Worm (Caenorhabditis elegans) whole organism, late embryonic: ENCODE data around the gene R04B5.6.
A peak's percentile ranks its signal among the peaks of the same experiment; 100 is the strongest.

ENCODE experiments used
- C38D4.7 ChIP-seq: fragments of 200-800 bp; sonication (Bioruptor generic); optimal IDR thresholded peaks from 2 replicates; lab custom pipeline; 2018; ENCODE audit warnings: mild to moderate bottlenecking, missing genetic modification characterization, moderate library complexity, missing compliant biosample characterization
- K09A11.1 ChIP-seq: sonication (generic microtip); optimal IDR thresholded peaks from 2 replicates; lab custom pipeline; 2017; ENCODE audit warnings: antibody characterized with exemption, mild to moderate bottlenecking, missing genetic modification characterization, missing compliant biosample characterization; ENCODE audit not compliant: insufficient read depth
- Y22D7AL.16 ChIP-seq: sonication (generic microtip); optimal IDR thresholded peaks from 2 replicates; lab custom pipeline; 2016; ENCODE audit warnings: missing genetic modification characterization, missing compliant biosample characterization
- ahr-1 ChIP-seq: sonication (generic microtip); optimal IDR thresholded peaks from 2 replicates; lab custom pipeline; 2016; ENCODE audit warnings: missing genetic modification characterization, missing compliant biosample characterization
- ceh-18 ChIP-seq: sonication (generic microtip); optimal IDR thresholded peaks from 2 replicates; lab custom pipeline; 2016; ENCODE audit warnings: missing genetic modification characterization, missing compliant biosample characterization
- ceh-19 ChIP-seq: fragments of 200-800 bp; sonication (Bioruptor generic); optimal IDR thresholded peaks from 2 replicates; lab custom pipeline; 2018; ENCODE audit warnings: mild to moderate bottlenecking, missing genetic modification characterization, missing compliant biosample characterization
- ceh-31 ChIP-seq: sonication (generic microtip); optimal IDR thresholded peaks from 2 replicates; lab custom pipeline; 2016; ENCODE audit warnings: missing genetic modification characterization, missing compliant biosample characterization
- ceh-34 ChIP-seq: sonication (generic microtip); optimal IDR thresholded peaks from 2 replicates; lab custom pipeline; 2016; ENCODE audit warnings: mild to moderate bottlenecking, missing genetic modification characterization, missing compliant biosample characterization
- ceh-48 ChIP-seq: sonication (generic microtip); optimal IDR thresholded peaks from 2 replicates; lab custom pipeline; 2016; ENCODE audit warnings: missing genetic modification characterization, inconsistent platforms, missing compliant biosample characterization
- ceh-6 ChIP-seq: fragments of 200-800 bp; sonication (Bioruptor generic); optimal IDR thresholded peaks from 2 replicates; lab custom pipeline; 2018; ENCODE audit warnings: mild to moderate bottlenecking, missing genetic modification characterization, missing compliant biosample characterization
- ceh-9 ChIP-seq: sonication (generic microtip); optimal IDR thresholded peaks from 2 replicates; lab custom pipeline; 2016; ENCODE audit warnings: mild to moderate bottlenecking, missing genetic modification characterization, inconsistent platforms, missing compliant biosample characterization
- dmd-4 ChIP-seq: sonication (generic microtip); optimal IDR thresholded peaks from 2 replicates; lab custom pipeline; 2016; ENCODE audit warnings: borderline replicate concordance, missing genetic modification characterization, missing compliant biosample characterization
- dve-1 ChIP-seq: sonication (generic microtip); optimal IDR thresholded peaks from 2 replicates; lab custom pipeline; 2017; ENCODE audit warnings: antibody characterized with exemption, mild to moderate bottlenecking, missing genetic modification characterization, missing compliant biosample characterization
- elt-4 ChIP-seq: sonication (generic microtip); optimal IDR thresholded peaks from 2 replicates; lab custom pipeline; 2016; ENCODE audit warnings: missing genetic modification characterization, missing compliant biosample characterization
- fkh-10 ChIP-seq: fragments of 150-350 bp; optimal IDR thresholded peaks from 2 replicates; lab custom pipeline; 2014; ENCODE audit warnings: missing biosample characterization, missing genetic modification reagents, missing genetic modification characterization
- fkh-6 ChIP-seq: sonication (generic microtip); optimal IDR thresholded peaks from 2 replicates; lab custom pipeline; 2016; ENCODE audit warnings: missing genetic modification characterization, missing compliant biosample characterization
- hlh-13 ChIP-seq: fragments of 200-800 bp; sonication (Bioruptor generic); optimal IDR thresholded peaks from 2 replicates; lab custom pipeline; 2018; ENCODE audit warnings: mild to moderate bottlenecking, missing genetic modification characterization, missing compliant biosample characterization
- hlh-30 ChIP-seq: sonication (generic microtip); optimal IDR thresholded peaks from 2 replicates; lab custom pipeline; 2017; ENCODE audit warnings: antibody characterized with exemption, missing genetic modification characterization, missing compliant biosample characterization; ENCODE audit not compliant: insufficient read depth
- hlh-6 ChIP-seq: sonication (generic microtip); optimal IDR thresholded peaks from 2 replicates; lab custom pipeline; 2016; ENCODE audit warnings: missing genotype, missing genetic modification characterization, missing compliant biosample characterization
- lim-6 ChIP-seq: sonication (generic microtip); optimal IDR thresholded peaks from 2 replicates; lab custom pipeline; 2016; ENCODE audit warnings: missing genetic modification characterization, missing compliant biosample characterization
- mec-3 ChIP-seq: sonication (generic microtip); optimal IDR thresholded peaks from 2 replicates; lab custom pipeline; 2016; ENCODE audit warnings: borderline replicate concordance, missing genetic modification characterization, missing compliant biosample characterization
- nfya-1 ChIP-seq: sonication (generic microtip); optimal IDR thresholded peaks from 2 replicates; lab custom pipeline; 2017; ENCODE audit warnings: missing genetic modification characterization, mild to moderate bottlenecking, missing compliant biosample characterization, antibody characterized with exemption, moderate library complexity
- nhr-11 ChIP-seq: fragments of 150-350 bp; optimal IDR thresholded peaks from 2 replicates; lab custom pipeline; 2014; ENCODE audit warnings: missing biosample characterization, missing genetic modification characterization
- nhr-232 ChIP-seq: sonication (generic microtip); optimal IDR thresholded peaks from 2 replicates; lab custom pipeline; 2016; ENCODE audit warnings: missing genetic modification characterization, missing compliant biosample characterization
- npax-4 ChIP-seq: sonication (generic microtip); optimal IDR thresholded peaks from 2 replicates; lab custom pipeline; 2016; ENCODE audit warnings: missing genetic modification characterization, missing compliant biosample characterization
- pat-9 ChIP-seq: fragments of 200-800 bp; sonication (Bioruptor generic); optimal IDR thresholded peaks from 2 replicates; lab custom pipeline; 2018; ENCODE audit warnings: mild to moderate bottlenecking, missing genetic modification characterization, moderate library complexity, missing compliant biosample characterization
- pax-1 ChIP-seq: fragments of 150-350 bp; optimal IDR thresholded peaks from 2 replicates; lab custom pipeline; 2014; ENCODE audit warnings: missing biosample characterization, missing genetic modification characterization
- pros-1 ChIP-seq: fragments of 150-350 bp; optimal IDR thresholded peaks from 2 replicates; lab custom pipeline; 2014; ENCODE audit warnings: missing biosample characterization, missing genetic modification reagents, missing genetic modification characterization
- rnt-1 ChIP-seq: sonication (generic microtip); optimal IDR thresholded peaks from 2 replicates; lab custom pipeline; 2016; ENCODE audit warnings: missing genetic modification characterization, missing compliant biosample characterization
- tbx-2 ChIP-seq: sonication (generic microtip); optimal IDR thresholded peaks from 2 replicates; lab custom pipeline; 2016; ENCODE audit warnings: missing genetic modification characterization, missing compliant biosample characterization
- unc-42 ChIP-seq: sonication (generic microtip); optimal IDR thresholded peaks from 2 replicates; lab custom pipeline; 2016; ENCODE audit warnings: missing genotype, missing genetic modification characterization, missing compliant biosample characterization
- unc-55 ChIP-seq: sonication (generic microtip); optimal IDR thresholded peaks from 2 replicates; lab custom pipeline; 2017; ENCODE audit warnings: missing biosample characterization, missing genetic modification reagents, missing genetic modification characterization
- zip-5 ChIP-seq: sonication (generic microtip); optimal IDR thresholded peaks from 2 replicates; lab custom pipeline; 2016; ENCODE audit warnings: missing genetic modification characterization, missing compliant biosample characterization

The R04B5.6 gene

ce11 chrV:10041484-10041883 lies 43.5 kb upstream of the R04B5.6 start:
- TF ChIP-seq Y22D7AL.16 (tag; lab: Kevin White, UChicago), result no peak
- peak; percentile 9 for TF ChIP-seq ceh-6 (GFP tag; lab: Kevin White, UChicago)
- TF ChIP-seq, all 69 proteins: peak for 1

ce11 chrV:10042254-10042653 lies 42.7 kb upstream of the R04B5.6 start:
- TF ChIP-seq dve-1 (tag; lab: Kevin White, UChicago) (peak; percentile 51), hlh-30 (tag; lab: Kevin White, UChicago) (peak; percentile 50), pax-1 (tag; lab: Kevin White, UChicago) (peak; percentile 32), dmd-4 (tag; lab: Kevin White, UChicago) (no peak), nfya-1 (peak; percentile 84), rnt-1 (peak; percentile 20), C38D4.7 (GFP tag; lab: Kevin White, UChicago) (no peak), pros-1 (peak; percentile 10), unc-55 (GFP tag; lab: Kevin White, UChicago) (peak; percentile 90), ceh-48 (tag; lab: Kevin White, UChicago) (peak; percentile 63), mec-3 (no peak), nhr-232 (tag; lab: Kevin White, UChicago) (no peak), lim-6 (tag; lab: Kevin White, UChicago) (no peak), K09A11.1 (tag; lab: Kevin White, UChicago) (peak; percentile 4), ahr-1 (tag; lab: Kevin White, UChicago) (no peak), unc-42 (tag; lab: Kevin White, UChicago) (peak; percentile 25), fkh-10 (GFP tag; lab: Kevin White, UChicago) (no peak), ceh-31 (tag; lab: Kevin White, UChicago) (peak; percentile 72), ceh-34 (tag; lab: Kevin White, UChicago) (peak; percentile 57), ceh-18 (tag; lab: Kevin White, UChicago) (peak; percentile 16), tbx-2 (tag; lab: Kevin White, UChicago) (peak; percentile 48)

ce11 chrV:10043234-10043796 lies 41.6 kb upstream of the R04B5.6 start, which contains the start of gene T06E8.8:
T06E8.8 (plus strand) TSS chrV:10043746.
- peak; percentile 62 for TF ChIP-seq ceh-18 (tag; lab: Kevin White, UChicago)
- no peak for TF ChIP-seq hlh-6 (tag; lab: Kevin White, UChicago)

- TF ChIP-seq elt-4 (tag; lab: Kevin White, UChicago) (no peak), ceh-9 (no peak), npax-4 (tag; lab: Kevin White, UChicago) (no peak), ceh-19 (GFP tag; lab: Kevin White, UChicago) (peak; percentile 58), nhr-11 (no peak), ceh-34 (tag; lab: Kevin White, UChicago) (peak; percentile 68), pat-9 (tag; lab: Kevin White, UChicago) (no peak), unc-55 (GFP tag; lab: Kevin White, UChicago) (no peak), ceh-31 (tag; lab: Kevin White, UChicago) (no peak)
Observed at ce11 chrV:10044735-10045134, 40.2 kb upstream of the R04B5.6 start.

ce11 chrV:10046503-10046902 lies 38.5 kb upstream of the R04B5.6 start:
- TF ChIP-seq zip-5 (no peak), ceh-9 (no peak), fkh-6 (tag; lab: Kevin White, UChicago) (no peak), ceh-19 (GFP tag; lab: Kevin White, UChicago) (no peak), unc-55 (GFP tag; lab: Kevin White, UChicago) (no peak), hlh-13 (GFP tag; lab: Kevin White, UChicago) (no peak), pros-1 (no peak), lim-6 (tag; lab: Kevin White, UChicago) (no peak), ceh-34 (tag; lab: Kevin White, UChicago) (no peak), npax-4 (tag; lab: Kevin White, UChicago) (no peak)
- TF ChIP-seq, all 69 proteins: peak for 0
